Worm (Caenorhabditis elegans) whole organism, L4 larva: Measurements from ENCODE around the gene acl-4.

ENCODE experiments used
- R02D3.7 ChIP-seq: fragments of 150-350 bp; sonication (generic microtip); optimal IDR thresholded peaks from 3 replicates; lab custom pipeline; 2014; ENCODE audit warnings: missing biosample characterization, missing genetic modification characterization
- ceh-82 ChIP-seq: sonication (generic microtip); optimal IDR thresholded peaks from 2 replicates; lab custom pipeline; 2017; ENCODE audit warnings: missing biosample characterization, missing genetic modification characterization
- daf-12 ChIP-seq: fragments of 150-350 bp; optimal IDR thresholded peaks from 2 replicates; lab custom pipeline; 2014; ENCODE audit warnings: missing biosample characterization, missing genetic modification reagents, missing genetic modification characterization
- fkh-10 ChIP-seq: fragments of 150-350 bp; optimal IDR thresholded peaks from 2 replicates; lab custom pipeline; 2014; ENCODE audit warnings: missing biosample characterization, missing genetic modification reagents, missing genetic modification characterization
- fos-1 ChIP-seq: fragments of 150-350 bp; optimal IDR thresholded peaks from 2 replicates; lab custom pipeline; 2014; ENCODE audit warnings: missing biosample characterization, missing genetic modification characterization
- lsy-2 ChIP-seq, 2 experiments: fragments of 150-350 bp in 1 of 2; sonication (generic microtip) in 1 of 2; optimal IDR thresholded peaks; 2 replicates each; lab custom pipeline; 2014 to 2017; ENCODE audit warnings: missing biosample characterization in 2 of 2, missing genetic modification characterization in 2 of 2
- nhr-25 ChIP-seq: sonication (generic microtip); optimal IDR thresholded peaks from 2 replicates; lab custom pipeline; 2017; ENCODE audit warnings: missing genetic modification characterization, mild to moderate bottlenecking, missing compliant biosample characterization, antibody characterized with exemption, moderate library complexity, borderline replicate concordance; ENCODE audit not compliant: insufficient read depth
- nhr-48 ChIP-seq: sonication (generic microtip); optimal IDR thresholded peaks from 2 replicates; lab custom pipeline; 2016; ENCODE audit warnings: mild to moderate bottlenecking, missing genetic modification characterization, missing compliant biosample characterization

ce11 chrX:2041448-2042138 lies 28.7 kb downstream of the acl-4 start:
- TF ChIP-seq nhr-48 (tag; lab: Kevin White, UChicago) (no peak), nhr-25 (no peak), lsy-2 (tag; optimal IDR thresholded peaks at IDR 0.05; lab: Kevin White, UChicago) (no peak), daf-12 (tag; lab: Kevin White, UChicago) (no peak), fos-1 (tag; lab: Kevin White, UChicago) (no peak), R02D3.7 (tag; lab: Kevin White, UChicago) (no peak), ceh-82 (no peak), fkh-10 (GFP tag; lab: Kevin White, UChicago) (no peak)
